Fruit fly (Drosophila melanogaster) whole organism, embryonic: Measurements from ENCODE around the gene CG16965.

Experiments
- Ada2b ChIP-seq: fragments of 200-800 bp; sonication (Bioruptor generic); IDR thresholded peaks from 2 replicates; pipeline ENCODE4 v1.3.6; 2022; ENCODE audit warnings: missing biosample characterization, missing genetic modification characterization
- BEAF-32 ChIP-seq: fragments of 200-800 bp; sonication (Bioruptor generic); optimal IDR thresholded peaks from 3 replicates; lab custom pipeline; 2017; ENCODE audit warnings: missing biosample characterization, missing genetic modification characterization, mild to moderate bottlenecking, moderate library complexity, missing genetic modification reagents
- CG10431 ChIP-seq: fragments of 200-800 bp; sonication (Bioruptor generic); optimal IDR thresholded peaks from 3 replicates; lab custom pipeline; 2018; ENCODE audit warnings: missing biosample characterization, mild to moderate bottlenecking, missing genetic modification characterization
- CG12071 ChIP-seq: fragments of 200-800 bp; sonication (Bioruptor generic); optimal IDR thresholded peaks from 3 replicates; lab custom pipeline; 2018; ENCODE audit warnings: missing biosample characterization, mild to moderate bottlenecking, missing genetic modification characterization
- CG12219 ChIP-seq: fragments of 200-800 bp; sonication (Bioruptor generic); optimal IDR thresholded peaks from 3 replicates; lab custom pipeline; 2018; ENCODE audit warnings: missing biosample characterization, mild to moderate bottlenecking, missing genetic modification characterization
- CG12299 ChIP-seq: fragments of 200-800 bp; sonication (Bioruptor generic); optimal IDR thresholded peaks from 2 replicates; lab custom pipeline; 2018; ENCODE audit warnings: missing biosample characterization, mild to moderate bottlenecking, missing genetic modification characterization
- CG14965 ChIP-seq: fragments of 200-800 bp; sonication (Bioruptor generic); optimal IDR thresholded peaks from 2 replicates; lab custom pipeline; 2016; ENCODE audit warnings: missing biosample characterization, missing genetic modification characterization, borderline replicate concordance
- CG15011 ChIP-seq: fragments of 200-800 bp; sonication (Bioruptor generic); optimal IDR thresholded peaks from 3 replicates; lab custom pipeline; 2018; ENCODE audit warnings: missing biosample characterization, mild to moderate bottlenecking, missing genetic modification characterization
- CG17612 ChIP-seq: fragments of 200-800 bp; sonication (Bioruptor generic); IDR thresholded peaks from 2 replicates; pipeline ENCODE4 v1.3.6; 2022; ENCODE audit warnings: missing biosample characterization, missing genetic modification characterization
- CG2202 ChIP-seq: fragments of 200-800 bp; sonication (Bioruptor generic); optimal IDR thresholded peaks from 2 replicates; lab custom pipeline; 2018; ENCODE audit warnings: missing biosample characterization, mild to moderate bottlenecking, missing genetic modification characterization
- CG2875 ChIP-seq: fragments of 200-800 bp; sonication (Bioruptor generic); optimal IDR thresholded peaks from 2 replicates; lab custom pipeline; 2017; ENCODE audit warnings: missing biosample characterization, mild to moderate bottlenecking, missing genetic modification characterization, missing genetic modification reagents
- CG2889 ChIP-seq: fragments of 200-800 bp; sonication (Bioruptor generic); IDR thresholded peaks from 3 replicates; pipeline ENCODE4 v1.3.6; 2022; ENCODE audit warnings: missing biosample characterization, missing genetic modification characterization
- CG6272 ChIP-seq: fragments of 200-800 bp; sonication (Bioruptor generic); IDR thresholded peaks from 2 replicates; pipeline ENCODE4 v1.3.6; 2022; ENCODE audit warnings: missing biosample characterization, missing genetic modification characterization
- CG7745 ChIP-seq: fragments of 200-800 bp; sonication (Bioruptor generic); optimal IDR thresholded peaks from 2 replicates; lab custom pipeline; 2018; ENCODE audit warnings: missing biosample characterization, mild to moderate bottlenecking, missing genetic modification characterization, moderate library complexity
- CG7928 ChIP-seq: fragments of 200-800 bp; sonication (Bioruptor generic); optimal IDR thresholded peaks from 2 replicates; lab custom pipeline; 2017; ENCODE audit warnings: missing biosample characterization, mild to moderate bottlenecking, missing genetic modification characterization
- CG7963 ChIP-seq: fragments of 200-800 bp; sonication (Bioruptor generic); IDR thresholded peaks from 3 replicates; pipeline ENCODE4 v1.3.6; 2022; ENCODE audit warnings: missing biosample characterization, missing genetic modification characterization; ENCODE audit not compliant: partially characterized antibody
- CG8765 ChIP-seq: fragments of 200-800 bp; sonication (Bioruptor generic); IDR thresholded peaks from 2 replicates; pipeline ENCODE4 v1.3.6; 2022; ENCODE audit warnings: missing biosample characterization, missing genetic modification characterization
- Chrac-16 ChIP-seq: fragments of 200-800 bp; sonication (Bioruptor generic); optimal IDR thresholded peaks from 3 replicates; lab custom pipeline; 2016; ENCODE audit warnings: missing biosample characterization, missing genetic modification characterization
- HHEX ChIP-seq: fragments of 200-800 bp; sonication (Bioruptor generic); optimal IDR thresholded peaks from 3 replicates; lab custom pipeline; 2017; ENCODE audit warnings: missing biosample characterization, mild to moderate bottlenecking, missing genetic modification characterization, missing genetic modification reagents
- Med ChIP-seq: fragments of 200-800 bp; sonication (Bioruptor generic); peaks from one replicate; lab custom pipeline; 2016; ENCODE audit warnings: missing biosample characterization, missing genetic modification characterization, mild to moderate bottlenecking, inconsistent platforms, moderate library complexity
- Mrtf ChIP-seq: fragments of 200-800 bp; sonication (Bioruptor generic); IDR thresholded peaks from 3 replicates; pipeline ENCODE4 v1.3.6; 2022; ENCODE audit warnings: missing biosample characterization, missing genetic modification characterization
- Pdp1 ChIP-seq, 2 experiments: fragments of 200-800 bp; sonication (Bioruptor generic); optimal IDR thresholded peaks; 3 replicates each; lab custom pipeline; 2016; ENCODE audit warnings: missing biosample characterization in 2 of 2, missing genetic modification characterization in 2 of 2, mild to moderate bottlenecking in 1 of 2, moderate library complexity in 1 of 2
- Rx ChIP-seq: fragments of 200-800 bp; sonication (Bioruptor generic); IDR thresholded peaks from 2 replicates; pipeline ENCODE4 v1.3.6; 2022; ENCODE audit warnings: missing biosample characterization, missing genetic modification characterization
- Sry-β ChIP-seq: fragments of 200-800 bp; sonication (Bioruptor generic); optimal IDR thresholded peaks from 2 replicates; lab custom pipeline; 2018; ENCODE audit warnings: missing biosample characterization, mild to moderate bottlenecking, missing genetic modification characterization, moderate library complexity
- Ssrp ChIP-seq: fragments of 200-800 bp; sonication (Bioruptor generic); optimal IDR thresholded peaks from 2 replicates; lab custom pipeline; 2018; ENCODE audit warnings: missing biosample characterization, mild to moderate bottlenecking, missing genetic modification characterization, moderate library complexity
- TFAM ChIP-seq: fragments of 200-800 bp; sonication (Bioruptor generic); optimal IDR thresholded peaks from 2 replicates; lab custom pipeline; 2017; ENCODE audit warnings: missing biosample characterization, missing genetic modification characterization, inconsistent platforms
- Xrp1 ChIP-seq: fragments of 200-800 bp; sonication (Bioruptor generic); IDR thresholded peaks from 2 replicates; pipeline ENCODE4 v1.3.6; 2022; ENCODE audit warnings: missing biosample characterization, missing genetic modification characterization
- amos ChIP-seq: fragments of 200-800 bp; sonication (Bioruptor generic); IDR thresholded peaks from 2 replicates; pipeline ENCODE4 v1.3.6; 2022; ENCODE audit warnings: missing biosample characterization, missing genetic modification characterization; ENCODE audit not compliant: partially characterized antibody
- az2 ChIP-seq: fragments of 200-800 bp; sonication (Bioruptor generic); optimal IDR thresholded peaks from 3 replicates; lab custom pipeline; 2016; ENCODE audit warnings: missing biosample characterization, missing genetic modification characterization
- bbx ChIP-seq: fragments of 200-800 bp; sonication (Bioruptor generic); IDR thresholded peaks from 2 replicates; pipeline ENCODE4 v1.3.6; 2022; ENCODE audit warnings: missing biosample characterization, missing genetic modification characterization; ENCODE audit not compliant: partially characterized antibody
- ci ChIP-seq: fragments of 200-800 bp; sonication (Bioruptor generic); IDR thresholded peaks from 3 replicates; pipeline ENCODE4 v1.3.6; 2022; ENCODE audit warnings: missing biosample characterization, missing genetic modification characterization
- croc ChIP-seq: fragments of 200-800 bp; sonication (Bioruptor generic); conservative IDR thresholded peaks from 3 replicates; pipeline ENCODE4 v1.3.6; 2022; ENCODE audit warnings: missing biosample characterization, missing genetic modification characterization
- crp ChIP-seq, 2 experiments: fragments of 200-800 bp; sonication (Bioruptor generic); optimal IDR thresholded peaks; 2 replicates in 1 of 2; 3 replicates in 1 of 2; lab custom pipeline; 2017; ENCODE audit warnings: missing biosample characterization in 2 of 2, missing genetic modification characterization in 2 of 2, mild to moderate bottlenecking in 1 of 2, moderate library complexity in 1 of 2
- dimm ChIP-seq: fragments of 200-800 bp; sonication (Bioruptor generic); IDR thresholded peaks from 2 replicates; pipeline ENCODE4 v1.3.6; 2022; ENCODE audit warnings: missing biosample characterization, missing genetic modification characterization
- fd3F ChIP-seq: fragments of 200-800 bp; sonication (Bioruptor generic); optimal IDR thresholded peaks from 2 replicates; lab custom pipeline; 2018; ENCODE audit warnings: missing biosample characterization, mild to moderate bottlenecking, missing genetic modification characterization, moderate library complexity
- gce ChIP-seq: fragments of 200-800 bp; sonication (Bioruptor generic); IDR thresholded peaks from 3 replicates; pipeline ENCODE4 v1.3.6; 2022; ENCODE audit warnings: missing biosample characterization, missing genetic modification characterization
- ind ChIP-seq: fragments of 200-800 bp; sonication (Bioruptor generic); optimal IDR thresholded peaks from 3 replicates; lab custom pipeline; 2016; ENCODE audit warnings: missing biosample characterization, missing genetic modification characterization
- knrl ChIP-seq: fragments of 200-800 bp; sonication (Bioruptor generic); IDR thresholded peaks from 3 replicates; pipeline ENCODE4 v1.3.6; 2022; ENCODE audit warnings: missing biosample characterization, missing genetic modification characterization; ENCODE audit not compliant: partially characterized antibody
- lmd ChIP-seq: fragments of 200-800 bp; sonication (Bioruptor generic); IDR thresholded peaks from 2 replicates; pipeline ENCODE4 v1.3.6; 2022; ENCODE audit warnings: missing biosample characterization, missing genetic modification characterization
- maf-S ChIP-seq: fragments of 200-800 bp; sonication (Bioruptor generic); optimal IDR thresholded peaks from 2 replicates; lab custom pipeline; 2016; ENCODE audit warnings: missing biosample characterization, missing genetic modification characterization
- pb ChIP-seq: fragments of 200-800 bp; sonication (Bioruptor generic); optimal IDR thresholded peaks from 3 replicates; lab custom pipeline; 2016; ENCODE audit warnings: missing biosample characterization, missing genetic modification characterization
- pnt ChIP-seq: fragments of 200-800 bp; sonication (Bioruptor generic); optimal IDR thresholded peaks from 3 replicates; lab custom pipeline; 2016; ENCODE audit warnings: missing biosample characterization, missing genetic modification characterization
- pum ChIP-seq: fragments of 200-800 bp; sonication (Bioruptor generic); optimal IDR thresholded peaks from 2 replicates; lab custom pipeline; 2016; ENCODE audit warnings: missing biosample characterization, missing genetic modification characterization
- row ChIP-seq: fragments of 200-800 bp; sonication (Bioruptor generic); IDR thresholded peaks from 3 replicates; pipeline ENCODE4 v1.3.6; 2022; ENCODE audit warnings: missing biosample characterization, missing genetic modification characterization
- schlank ChIP-seq: fragments of 200-800 bp; sonication (Bioruptor generic); optimal IDR thresholded peaks from 2 replicates; lab custom pipeline; 2018; ENCODE audit warnings: missing biosample characterization, mild to moderate bottlenecking, missing genetic modification characterization
- shn ChIP-seq: fragments of 200-800 bp; sonication (Bioruptor generic); optimal IDR thresholded peaks from 3 replicates; lab custom pipeline; 2016; ENCODE audit warnings: missing biosample characterization, missing genetic modification characterization
- sim ChIP-seq: fragments of 200-800 bp; sonication (Bioruptor generic); IDR thresholded peaks from 2 replicates; pipeline ENCODE4 v1.3.6; 2022; ENCODE audit warnings: missing biosample characterization, missing genetic modification characterization
- sug ChIP-seq: fragments of 200-800 bp; optimal IDR thresholded peaks from 2 replicates; lab custom pipeline; 2019; ENCODE audit warnings: missing biosample characterization, mild to moderate bottlenecking, missing genetic modification characterization, moderate library complexity
- tin ChIP-seq: fragments of 200-800 bp; sonication (Bioruptor generic); optimal IDR thresholded peaks from 3 replicates; lab custom pipeline; 2016; ENCODE audit warnings: missing biosample characterization, missing genetic modification characterization
- tio ChIP-seq: fragments of 200-800 bp; sonication (Bioruptor generic); optimal IDR thresholded peaks from 2 replicates; lab custom pipeline; 2017; ENCODE audit warnings: missing biosample characterization, missing genetic modification characterization, inconsistent platforms
- usp ChIP-seq: fragments of >200 bp; optimal IDR thresholded peaks from 2 replicates; lab custom pipeline; 2017; ENCODE audit warnings: missing biosample characterization, missing genetic modification characterization

The CG16965 gene

dm6 chr2L:12007331-12007791, 26.0 kb downstream of the CG16965 start (continued):
- TF ChIP-seq Xrp1 (GFP tag; lab: Robert Waterston, UW) (no peak), CG12299 (tag; lab: Kevin White, UChicago) (no peak), CG7928 (peak; percentile 36), az2 (GFP tag; lab: Kevin White, UChicago) (no peak), CG2202 (no peak), HHEX (GFP tag; lab: Kevin White, UChicago) (peak; percentile 51), bbx (GFP tag; lab: Robert Waterston, UW) (no peak), Pdp1 (GFP tag; optimal IDR thresholded peaks at IDR 0.05; lab: Kevin White, UChicago) (peak; percentile 3 to 77), CG14965 (no peak), gce (GFP tag; lab: Robert Waterston, UW) (no peak), tio (GFP tag; lab: Kevin White, UChicago) (no peak), CG2889 (GFP tag; lab: Robert Waterston, UW) (no peak), Sry-β (GFP tag; lab: Kevin White, UChicago) (peak; percentile 46), CG12071 (GFP tag; lab: Kevin White, UChicago) (peak; percentile 80), CG12219 (GFP tag; lab: Kevin White, UChicago) (peak; percentile 85), sug (peak; percentile 93), fd3F (no peak), usp (GFP tag; lab: Kevin White, UChicago) (no peak), pnt (no peak), Mrtf (GFP tag; lab: Robert Waterston, UW) (no peak), tin (GFP tag; lab: Kevin White, UChicago) (peak; percentile 2), CG8765 (GFP tag; lab: Robert Waterston, UW) (no peak), TFAM (GFP tag; lab: Kevin White, UChicago) (no peak), shn (peak; percentile 71), Ada2b (no peak), CG10431 (GFP tag; lab: Kevin White, UChicago) (peak; percentile 85), croc (GFP tag; lab: Robert Waterston, UW) (no peak; the same call in 2 of the 3 replicates), Chrac-16 (GFP tag; lab: Kevin White, UChicago) (no peak), ind (GFP tag; lab: Kevin White, UChicago) (no peak), CG7963 (GFP tag; lab: Robert Waterston, UW) (no peak), ci (GFP tag; lab: Robert Waterston, UW) (no peak), dimm (GFP tag; lab: Robert Waterston, UW) (no peak), BEAF-32 (GFP tag; lab: Kevin White, UChicago) (peak; percentile 11), lmd (GFP tag; lab: Robert Waterston, UW) (no peak), CG7745 (no peak), maf-S (GFP tag; lab: Kevin White, UChicago) (no peak), pum (GFP tag; lab: Kevin White, UChicago) (peak; percentile 5), CG2875 (GFP tag; lab: Kevin White, UChicago) (peak; percentile 61), Med (GFP tag; lab: Kevin White, UChicago) (peak; percentile 96), Rx (GFP tag; lab: Robert Waterston, UW) (no peak), schlank (no peak), sim (no peak), knrl (GFP tag; lab: Robert Waterston, UW) (no peak), CG17612 (GFP tag; lab: Robert Waterston, UW) (no peak), CG15011 (no peak), amos (GFP tag; lab: Robert Waterston, UW) (no peak), crp (GFP tag; optimal IDR thresholded peaks at IDR 0.05; lab: Kevin White, UChicago) (no peak), Ssrp (tag; lab: Kevin White, UChicago) (no peak), pb (GFP tag; lab: Kevin White, UChicago) (peak; percentile 87), row (GFP tag; lab: Robert Waterston, UW) (no peak), CG6272 (GFP tag; lab: Robert Waterston, UW) (peak; percentile 57; the same call in 1 of the 2 replicates)
